Worm (Caenorhabditis elegans): ENCODE measurements around the gene hlh-6.

Gene hlh-6

DNA sequence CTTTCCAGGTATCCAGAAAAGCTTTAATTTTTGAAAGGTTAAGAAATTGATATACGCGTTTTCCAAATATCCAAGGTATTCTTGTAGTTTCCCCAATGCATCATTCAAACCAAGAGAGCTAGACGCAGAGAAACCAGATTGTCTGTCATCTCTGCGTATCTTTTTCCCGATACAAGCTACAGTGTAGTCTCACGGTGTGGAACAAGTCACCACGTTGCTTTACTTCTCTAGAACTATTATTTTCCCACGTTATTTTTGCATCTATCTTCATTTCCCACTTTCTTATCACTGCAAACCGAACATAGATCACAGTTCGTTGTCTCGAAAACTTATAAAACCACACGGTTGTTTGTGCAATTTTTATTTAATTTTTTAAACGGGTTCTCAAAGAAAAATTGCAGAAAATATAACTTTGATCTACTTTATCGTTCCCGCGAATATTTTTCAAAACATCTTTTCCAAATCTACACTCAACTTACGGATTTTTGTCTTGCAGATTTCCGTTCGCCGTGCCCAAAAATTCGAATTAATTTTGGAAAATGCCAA lies 41.7 kb upstream of the hlh-6 start, which contains the start of gene gstk-1 (continued):
- TF ChIP-seq nhr-10 (tag; optimal IDR thresholded peaks at IDR 0.05) (no peak), ztf-1 (GFP tag; conservative IDR thresholded peaks at IDR 0.05) (no peak), ZK546.5 (tag; optimal IDR thresholded peaks at IDR 0.05) (no peak), R02D3.7 (tag; optimal IDR thresholded peaks at IDR 0.05) (no peak), aly-2 (tag; optimal IDR thresholded peaks at IDR 0.05) (no peak), gmeb-1 (tag; optimal IDR thresholded peaks at IDR 0.05) (no peak), alr-1 (tag; optimal IDR thresholded peaks at IDR 0.05) (no peak), egl-27 (tag; optimal IDR thresholded peaks at IDR 0.05) (no peak), crh-2 (tag; optimal IDR thresholded peaks at IDR 0.05) (peak; percentile 81), mbf-1 (tag; optimal IDR thresholded peaks at IDR 0.05) (no peak), nhr-129 (tag; optimal IDR thresholded peaks at IDR 0.05) (no peak), snpc-4 (tag; optimal IDR thresholded peaks at IDR 0.05) (no peak), nhr-21 (tag; optimal IDR thresholded peaks at IDR 0.05) (peak; percentile 59), lin-13 (GFP tag; optimal IDR thresholded peaks at IDR 0.05) (peak; percentile 82), nhr-237 (tag; optimal IDR thresholded peaks at IDR 0.05) (no peak), sem-4 (tag; optimal IDR thresholded peaks at IDR 0.05) (no peak), mab-5 (tag; optimal IDR thresholded peaks at IDR 0.05) (no peak), unc-62 (GFP tag; optimal IDR thresholded peaks at IDR 0.05) (no peak), sma-3 (GFP tag; optimal IDR thresholded peaks at IDR 0.05) (peak; percentile 54)

DNA sequence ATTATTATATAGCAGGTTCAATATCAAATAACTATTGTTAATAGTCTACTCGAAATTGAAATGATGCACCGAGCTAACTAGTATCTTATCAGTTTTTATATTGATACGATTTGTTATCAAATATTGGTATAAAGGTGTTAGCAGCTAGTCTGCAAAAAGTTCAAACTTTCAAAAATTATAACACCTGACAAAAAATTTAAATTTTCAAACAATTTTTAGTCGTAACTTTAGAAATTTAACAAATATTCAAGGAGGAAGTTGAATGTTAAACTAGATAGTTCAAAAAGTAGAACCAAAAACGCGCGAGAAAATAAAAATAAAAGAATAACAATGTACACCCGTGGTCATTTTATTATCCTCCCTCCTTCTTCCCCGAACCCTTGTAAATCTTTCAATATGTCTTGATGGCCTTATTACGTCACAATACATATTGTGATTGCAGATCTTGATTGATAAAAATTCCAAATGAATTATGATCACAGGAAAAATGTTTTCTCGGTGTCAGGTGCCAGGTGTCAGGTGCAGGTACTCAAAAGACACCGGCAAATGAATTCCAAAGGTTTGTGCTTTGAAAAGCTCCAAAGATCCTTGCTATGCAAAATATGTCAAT lies 41.0 kb upstream of the hlh-6 start, which contains the start of gene ZK1307.1:
TSS of gene ZK1307.1 (minus strand) at position 51 of the 610 bp plus-strand sequence.
- TF ChIP-seq lin-39 (tag; optimal IDR thresholded peaks at IDR 0.05) (no peak), ztf-4 (tag; optimal IDR thresholded peaks at IDR 0.05) (no peak), lsy-2 (tag; optimal IDR thresholded peaks at IDR 0.05) (no peak), nhr-237 (tag; optimal IDR thresholded peaks at IDR 0.05) (no peak), mbf-1 (tag; optimal IDR thresholded peaks at IDR 0.05) (no peak), blmp-1 (tag; optimal IDR thresholded peaks at IDR 0.05; ENCODE audit: insufficient read depth) (no peak), nhr-11 (tag; optimal IDR thresholded peaks at IDR 0.05) (no peak), nhr-21 (tag; optimal IDR thresholded peaks at IDR 0.05) (no peak), sma-9 (GFP tag; optimal IDR thresholded peaks at IDR 0.05) (peak; percentile 17), sma-9 (tag; optimal IDR thresholded peaks at IDR 0.05) (no peak), mdl-1 (tag; optimal IDR thresholded peaks at IDR 0.05) (no peak), nhr-129 (tag; optimal IDR thresholded peaks at IDR 0.05) (peak; percentile 18), egl-27 (tag; optimal IDR thresholded peaks at IDR 0.05) (no peak)

DNA sequence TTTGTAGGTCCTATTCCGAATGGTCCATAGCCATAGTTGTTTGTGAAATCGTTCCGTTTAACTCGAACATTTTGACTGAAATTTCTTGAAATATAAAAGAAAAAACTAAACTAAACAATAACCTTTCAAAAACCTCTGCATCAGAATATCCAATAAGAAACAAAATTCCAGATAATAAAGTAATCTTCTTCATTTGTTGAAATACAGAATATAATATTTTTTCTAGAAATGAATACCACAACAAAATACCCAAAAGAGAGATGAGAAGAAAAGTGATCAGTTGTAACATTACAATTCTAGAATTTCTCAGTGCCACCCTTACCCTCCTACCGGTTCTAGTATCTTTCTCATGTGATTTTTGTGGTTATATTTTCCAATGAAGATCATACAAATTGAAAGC lies 39.1 kb upstream of the hlh-6 start, which contains the start of gene ZK1307.2:
TSS of gene ZK1307.2 (minus strand) at position 274 of the 400 bp plus-strand sequence.
- TF ChIP-seq nhr-25 (tag; optimal IDR thresholded peaks at IDR 0.05) (peak; percentile 32), egl-27 (tag; optimal IDR thresholded peaks at IDR 0.05) (no peak)

DNA sequence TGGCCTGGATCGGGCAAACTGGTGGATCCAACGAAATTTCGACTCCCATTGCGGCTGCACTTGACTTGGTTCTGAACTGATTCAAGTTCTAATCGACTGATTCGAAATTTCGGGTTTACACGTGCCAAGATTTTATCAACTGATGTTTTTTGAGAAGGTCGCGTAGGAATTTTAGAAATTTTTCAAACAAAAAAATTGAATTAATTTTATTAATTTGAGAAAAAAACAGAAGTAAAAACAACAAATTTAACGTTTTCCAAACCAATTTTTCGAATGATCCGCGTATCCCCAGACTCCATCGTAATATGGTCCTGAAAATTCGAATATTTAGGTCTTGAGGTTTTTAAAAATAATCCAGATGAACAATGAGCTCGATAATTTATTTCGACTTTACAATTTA lies 38.3 kb upstream of the hlh-6 start, which contains the start of gene ZK1307.3:
TSS of gene ZK1307.3 (minus strand) at position 101 of the 400 bp plus-strand sequence.
- TF ChIP-seq nhr-12 (tag; optimal IDR thresholded peaks at IDR 0.05) (no peak), lsy-2 (tag; optimal IDR thresholded peaks at IDR 0.05) (no peak)

DNA sequence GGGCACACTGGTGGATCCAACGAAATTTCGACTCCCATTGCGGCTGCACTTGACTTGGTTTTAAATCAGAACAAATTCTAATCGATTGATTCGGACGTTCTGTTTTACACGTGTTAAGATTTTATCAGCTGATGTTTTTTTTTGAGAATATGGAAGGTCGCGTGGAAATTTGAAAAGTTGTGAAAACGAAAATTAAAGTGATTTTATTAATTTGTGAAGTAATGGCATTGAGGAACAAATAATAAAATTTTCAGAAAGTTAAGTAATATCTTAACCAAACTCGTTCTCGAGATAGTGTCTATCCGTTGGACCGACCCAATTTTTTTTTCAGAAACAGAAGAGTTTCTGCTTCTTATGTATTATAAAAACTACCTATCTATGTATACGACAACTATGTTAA lies 37.1 kb upstream of the hlh-6 start, which contains the start of gene ZK1307.4:
TSS of gene ZK1307.4 (minus strand) at position 101 of the 400 bp plus-strand sequence.
- TF ChIP-seq ztf-1 (GFP tag; conservative IDR thresholded peaks at IDR 0.05) = no peak
- no peak for TF ChIP-seq egl-27 (tag; optimal IDR thresholded peaks at IDR 0.05)
- TF ChIP-seq mab-5 (tag; optimal IDR thresholded peaks at IDR 0.05) = no peak
- no peak for TF ChIP-seq F13H6.1 (tag; optimal IDR thresholded peaks at IDR 0.05)
- TF ChIP-seq fos-1 (tag; optimal IDR thresholded peaks at IDR 0.05) = no peak
- no peak for TF ChIP-seq C34F6.9 (tag; optimal IDR thresholded peaks at IDR 0.05)
- no peak for TF ChIP-seq nhr-21 (tag; optimal IDR thresholded peaks at IDR 0.05)
- no peak for TF ChIP-seq ceh-82 (tag; optimal IDR thresholded peaks at IDR 0.05)
- TF ChIP-seq sma-9 (GFP tag; optimal IDR thresholded peaks at IDR 0.05) = no peak
- TF ChIP-seq sma-9 (tag; optimal IDR thresholded peaks at IDR 0.05) = no peak
- no peak for TF ChIP-seq peb-1 (tag; optimal IDR thresholded peaks at IDR 0.05)
- no peak for TF ChIP-seq nhr-6 (tag; optimal IDR thresholded peaks at IDR 0.05)
- no peak for TF ChIP-seq sem-4 (tag; optimal IDR thresholded peaks at IDR 0.05)
- TF ChIP-seq nhr-23 (tag; optimal IDR thresholded peaks at IDR 0.05) = no peak
- TF ChIP-seq nhr-10 (tag; optimal IDR thresholded peaks at IDR 0.05) = no peak

All from whole organism, L2 larva.